Fruit fly (Drosophila melanogaster) whole organism, pupa: ENCODE measurements around the gene CG32572.

Experiments used
- CG10348 ChIP-seq: fragments of 200-800 bp; sonication (Bioruptor generic); IDR thresholded peaks from 2 replicates; pipeline ENCODE4 v1.3.6; 2022; ENCODE audit warnings: missing biosample characterization, missing genetic modification characterization
- CG15710 ChIP-seq: fragments of 200-800 bp; sonication (Bioruptor generic); optimal IDR thresholded peaks from 2 replicates; lab custom pipeline; 2018; ENCODE audit warnings: missing biosample characterization, mild to moderate bottlenecking, missing genetic modification characterization, moderate library complexity
- Pif1B ChIP-seq: fragments of 200-800 bp; sonication (Bioruptor generic); optimal IDR thresholded peaks from 3 replicates; lab custom pipeline; 2016; ENCODE audit warnings: missing biosample characterization, missing genetic modification characterization

DNA sequence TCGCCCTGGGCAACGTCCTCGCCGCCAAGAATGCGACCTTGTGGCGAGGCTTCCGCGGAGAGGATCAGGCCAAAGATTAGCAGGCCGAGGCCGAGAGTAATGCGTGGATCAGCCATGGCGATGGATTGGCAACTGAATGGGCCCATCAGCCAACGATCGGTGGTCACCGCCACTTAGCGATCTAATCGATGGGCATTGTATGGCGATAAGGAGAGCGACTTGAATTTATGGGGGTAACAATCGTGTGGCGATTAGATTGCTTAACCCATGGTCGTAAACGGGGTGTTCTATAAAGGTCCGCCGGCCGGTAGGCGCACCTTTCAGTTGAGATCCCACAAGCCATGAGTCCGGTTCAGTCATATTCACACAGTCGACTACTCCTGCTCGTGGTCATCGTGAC is 17.2 kb upstream of the CG32572 start, which contains the start of the genes CG9673 and CG4653:
- TF ChIP-seq Pif1B (GFP tag; lab: Kevin White, UChicago) = no peak
- TF ChIP-seq CG15710 (tag; lab: Kevin White, UChicago) = no peak
- no peak for TF ChIP-seq CG10348 (GFP tag; lab: Robert Waterston, UW)
